Worm (Caenorhabditis elegans) whole organism, L1 larva: ENCODE results near the gene zmp-3.

Experiments used
- elt-3 ChIP-seq, 6 experiments: fragments of 150-350 bp in 1 of 6; sonication (generic microtip); optimal IDR thresholded peaks; 2 replicates each; lab custom pipeline; 2017 to 2018; ENCODE audit warnings: missing biosample characterization in 6 of 6, missing genetic modification characterization in 6 of 6, inconsistent platforms in 1 of 6
- pqm-1 ChIP-seq: sonication (generic microtip); optimal IDR thresholded peaks from 3 replicates; lab custom pipeline; 2017; ENCODE audit warnings: missing biosample characterization, missing genetic modification characterization

- TF ChIP-seq elt-3 (tag; optimal IDR thresholded peaks at IDR 0.05; lab: Kevin White, UChicago): no peak
- no peak for TF ChIP-seq pqm-1 (tag; lab: Kevin White, UChicago)
These were observed 48.8 kb upstream of the zmp-3 start, which contains the start of gene srw-142 for ce11 chrV:2958202-2958601.
